Worm (Caenorhabditis elegans) whole organism, late embryonic: ENCODE data around the gene daf-18.

Experiments
- C08G9.2 ChIP-seq: sonication (generic microtip); optimal IDR thresholded peaks from 2 replicates; lab custom pipeline; 2016; ENCODE audit warnings: mild to moderate bottlenecking, missing genetic modification characterization, moderate library complexity, missing compliant biosample characterization
- ceh-6 ChIP-seq: fragments of 200-800 bp; sonication (Bioruptor generic); optimal IDR thresholded peaks from 2 replicates; lab custom pipeline; 2018; ENCODE audit warnings: mild to moderate bottlenecking, missing genetic modification characterization, missing compliant biosample characterization
- hlh-15 ChIP-seq: sonication (generic microtip); optimal IDR thresholded peaks from 2 replicates; lab custom pipeline; 2016; ENCODE audit warnings: missing genetic modification characterization, missing compliant biosample characterization
- madf-2 ChIP-seq: sonication (generic microtip); optimal IDR thresholded peaks from 2 replicates; lab custom pipeline; 2017; ENCODE audit warnings: missing genetic modification characterization, missing compliant biosample characterization
- npax-4 ChIP-seq: sonication (generic microtip); optimal IDR thresholded peaks from 2 replicates; lab custom pipeline; 2016; ENCODE audit warnings: missing genetic modification characterization, missing compliant biosample characterization
- pax-1 ChIP-seq: fragments of 150-350 bp; optimal IDR thresholded peaks from 2 replicates; lab custom pipeline; 2014; ENCODE audit warnings: missing biosample characterization, missing genetic modification characterization
- tbx-2 ChIP-seq: sonication (generic microtip); optimal IDR thresholded peaks from 2 replicates; lab custom pipeline; 2016; ENCODE audit warnings: missing genetic modification characterization, missing compliant biosample characterization
- ttx-3 ChIP-seq: sonication (generic microtip); optimal IDR thresholded peaks from 2 replicates; lab custom pipeline; 2016; ENCODE audit warnings: missing genetic modification reagents, missing genetic modification characterization, missing compliant biosample characterization
- unc-55 ChIP-seq: sonication (generic microtip); optimal IDR thresholded peaks from 2 replicates; lab custom pipeline; 2017; ENCODE audit warnings: missing biosample characterization, missing genetic modification reagents, missing genetic modification characterization

DNA sequence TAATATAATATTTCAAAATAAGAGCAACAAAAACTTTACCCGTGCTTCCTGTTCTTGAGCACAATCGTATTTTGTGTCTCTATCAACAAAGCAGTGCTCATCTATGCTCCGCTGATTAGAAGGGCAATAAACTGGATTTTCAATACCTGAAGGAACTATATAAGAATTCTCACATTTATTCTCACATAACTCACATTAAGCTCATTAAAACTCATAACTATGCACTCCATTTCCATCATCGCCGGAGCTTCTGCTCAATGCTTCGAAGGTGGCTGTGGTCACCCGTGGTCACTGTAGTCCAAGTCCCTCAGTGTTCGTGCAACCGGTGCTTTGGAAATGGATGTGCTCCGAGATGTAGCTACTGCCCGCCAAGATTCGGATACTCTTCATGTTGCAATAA is 29.8 kb upstream of the daf-18 start, which contains the start of the genes Y66H1A.8 and M04G7.5:
- TF ChIP-seq npax-4 (tag; lab: Kevin White, UChicago) (no peak), ceh-6 (GFP tag; lab: Kevin White, UChicago) (no peak), tbx-2 (tag; lab: Kevin White, UChicago) (no peak), unc-55 (no peak), ttx-3 (tag; lab: Kevin White, UChicago) (no peak), pax-1 (no peak), hlh-15 (tag; lab: Kevin White, UChicago) (no peak), C08G9.2 (no peak), madf-2 (no peak)
